Worm (Caenorhabditis elegans) whole organism, L4/young adult: Measurements from ENCODE around the gene deg-1.

Experiments used
- W03F9.2 ChIP-seq: fragments of 150-350 bp; optimal IDR thresholded peaks from 2 replicates; lab custom pipeline; 2014; ENCODE audit warnings: missing biosample characterization, missing genetic modification characterization
- dao-5 ChIP-seq: sonication (generic microtip); optimal IDR thresholded peaks from 2 replicates; lab custom pipeline; 2016; ENCODE audit warnings: missing genotype, missing genetic modification characterization, moderate library complexity, missing compliant biosample characterization
- him-1 ChIP-seq: sonication (generic microtip); optimal IDR thresholded peaks from 2 replicates; lab custom pipeline; 2016; ENCODE audit warnings: missing genotype, missing genetic modification reagents, missing genetic modification characterization, missing compliant biosample characterization

DNA sequence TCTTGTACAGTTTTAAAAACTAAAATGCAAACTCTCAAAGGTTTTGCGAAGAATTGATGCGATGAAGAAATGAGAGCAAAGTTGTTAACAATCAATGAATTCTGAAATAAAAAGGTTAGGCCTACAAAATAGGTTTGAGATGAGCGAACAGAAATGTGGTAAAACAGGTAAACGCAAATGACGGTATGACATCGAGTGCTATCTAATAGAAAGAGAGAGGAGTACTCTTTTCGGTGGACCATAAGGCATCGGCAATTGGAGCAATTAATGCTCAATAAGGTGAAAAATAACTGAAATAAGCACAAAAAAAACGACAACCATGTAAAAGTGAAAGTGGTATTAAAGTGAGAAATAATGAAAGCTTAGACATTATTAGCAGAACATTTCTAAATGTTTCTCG, 16.7 kb upstream of the deg-1 start, which contains the start of gene set-12:
- no peak for TF ChIP-seq him-1
- TF ChIP-seq W03F9.2 (tag; lab: Kevin White, UChicago): no peak
- no peak for TF ChIP-seq dao-5 (tag; lab: Kevin White, UChicago)
